Worm (Caenorhabditis elegans): Measurements from ENCODE around the gene lgc-33.

- TF ChIP-seq elt-3 (tag; optimal IDR thresholded peaks at IDR 0.05) (no peak), ZK546.5 (tag; optimal IDR thresholded peaks at IDR 0.05) (no peak), fos-1 (tag; optimal IDR thresholded peaks at IDR 0.05) (no peak), snpc-4 (tag; optimal IDR thresholded peaks at IDR 0.05) (no peak), nhr-11 (tag; optimal IDR thresholded peaks at IDR 0.05) (no peak), tbx-2 (tag; optimal IDR thresholded peaks at IDR 0.05) (no peak), aly-2 (tag; optimal IDR thresholded peaks at IDR 0.05) (no peak), ztf-11 (tag; optimal IDR thresholded peaks at IDR 0.05) (no peak), ceh-82 (tag; optimal IDR thresholded peaks at IDR 0.05) (no peak), unc-39 (tag; optimal IDR thresholded peaks at IDR 0.05) (no peak), pqm-1 (tag; optimal IDR thresholded peaks at IDR 0.05) (no peak)
Observed at ce11 chrIV:829107-829506, 16.2 kb upstream of the lgc-33 start.

All from whole organism, L3 larva.